Worm (Caenorhabditis elegans) whole organism, mixed stage, embryonic: ENCODE measurements around the gene nhr-249.

Experiments used
- blmp-1 ChIP-seq: fragments of 150-350 bp; optimal IDR thresholded peaks from 2 replicates; lab custom pipeline; 2014; ENCODE audit warnings: missing biosample characterization, missing genetic modification characterization
- ceh-43 ChIP-seq: fragments of 200-800 bp; sonication (Bioruptor generic); optimal IDR thresholded peaks from 2 replicates; lab custom pipeline; 2018; ENCODE audit warnings: mild to moderate bottlenecking, missing genetic modification characterization, moderate library complexity, missing compliant biosample characterization
- ces-1 ChIP-seq: fragments of 150-350 bp; optimal IDR thresholded peaks from 2 replicates; lab custom pipeline; 2014; ENCODE audit warnings: missing biosample characterization, missing genetic modification reagents, missing genetic modification characterization
- elt-1 ChIP-seq: sonication (generic microtip); optimal IDR thresholded peaks from 2 replicates; lab custom pipeline; 2017; ENCODE audit warnings: missing genetic modification characterization, mild to moderate bottlenecking, missing compliant biosample characterization, antibody characterized with exemption, moderate library complexity, borderline replicate concordance; ENCODE audit not compliant: insufficient read depth
- nhr-12 ChIP-seq: fragments of 150-350 bp; optimal IDR thresholded peaks from 2 replicates; lab custom pipeline; 2014; ENCODE audit warnings: missing biosample characterization, missing genetic modification characterization
- nhr-2 ChIP-seq: fragments of 150-350 bp; optimal IDR thresholded peaks from 2 replicates; lab custom pipeline; 2014; ENCODE audit warnings: missing biosample characterization, missing genetic modification characterization
- nhr-237 ChIP-seq: fragments of 150-350 bp; optimal IDR thresholded peaks from 2 replicates; lab custom pipeline; 2014; ENCODE audit warnings: missing biosample characterization, missing genetic modification characterization
- nhr-28 ChIP-seq: fragments of 150-350 bp; optimal IDR thresholded peaks from 2 replicates; lab custom pipeline; 2014; ENCODE audit warnings: missing biosample characterization, missing genetic modification characterization
- pha-4 ChIP-seq: fragments of 150-350 bp; optimal IDR thresholded peaks from 2 replicates; lab custom pipeline; 2018; ENCODE audit warnings: missing biosample characterization, missing genetic modification reagents, missing genetic modification characterization
- snpc-4 ChIP-seq: fragments of 150-350 bp; optimal IDR thresholded peaks from 2 replicates; lab custom pipeline; 2014; ENCODE audit warnings: missing biosample characterization, missing genetic modification characterization
- unc-120 ChIP-seq: sonication (generic microtip); optimal IDR thresholded peaks from 2 replicates; lab custom pipeline; 2017; ENCODE audit warnings: missing genetic modification characterization, missing compliant biosample characterization; ENCODE audit not compliant: poor library complexity, severe bottlenecking
- unc-39 ChIP-seq: fragments of 150-350 bp; optimal IDR thresholded peaks from 2 replicates; lab custom pipeline; 2014; ENCODE audit warnings: missing biosample characterization, missing genetic modification characterization
- zip-8 ChIP-seq: fragments of 150-350 bp; optimal IDR thresholded peaks from 2 replicates; lab custom pipeline; 2014; ENCODE audit warnings: missing biosample characterization, missing genetic modification characterization
- ztf-11 ChIP-seq: fragments of 150-350 bp; optimal IDR thresholded peaks from 2 replicates; lab custom pipeline; 2014; ENCODE audit warnings: missing biosample characterization, missing genetic modification characterization

- TF ChIP-seq snpc-4 (tag; lab: Kevin White, UChicago) (no peak), nhr-12 (no peak), blmp-1 (tag; lab: Kevin White, UChicago) (no peak), ztf-11 (tag; lab: Kevin White, UChicago) (no peak), nhr-28 (tag; lab: Kevin White, UChicago) (no peak), zip-8 (tag; lab: Kevin White, UChicago) (no peak), nhr-237 (tag; lab: Kevin White, UChicago) (no peak), unc-120 (tag; lab: Kevin White, UChicago) (no peak), ceh-43 (GFP tag; lab: Kevin White, UChicago) (no peak), pha-4 (tag; lab: Kevin White, UChicago) (no peak), unc-39 (tag; lab: Kevin White, UChicago) (no peak), elt-1 (tag; lab: Kevin White, UChicago) (no peak), nhr-2 (tag; lab: Kevin White, UChicago) (no peak), ces-1 (GFP tag; lab: Kevin White, UChicago) (peak; percentile 96)
Observed at ce11 chrIV:6956668-6957067, 15.7 kb downstream of the nhr-249 start.
